Worm (Caenorhabditis elegans): ENCODE results near the gene F28C6.10.

DNA sequence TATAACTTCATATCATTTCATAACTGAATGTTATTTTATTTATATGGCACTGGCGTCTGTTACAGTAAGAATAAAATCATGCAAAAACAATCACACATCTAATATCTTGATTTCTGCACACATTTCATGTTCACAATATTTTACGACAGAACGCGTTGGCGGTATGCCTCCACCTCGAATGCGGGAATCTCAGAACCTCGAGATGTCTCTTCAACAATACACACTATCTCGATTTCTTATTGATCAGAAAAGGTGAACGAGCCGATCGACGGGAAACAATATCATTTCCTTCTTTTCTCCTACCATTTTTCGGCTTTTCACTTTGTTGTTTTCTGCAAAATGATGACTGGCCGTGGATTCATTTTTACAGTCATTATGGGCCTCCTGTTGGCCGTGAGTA, at the start of gene F28C6.10:
- no peak for TF ChIP-seq unc-39 (tag; optimal IDR thresholded peaks at IDR 0.05)
- TF ChIP-seq fos-1 (tag; optimal IDR thresholded peaks at IDR 0.05), result no peak
